Fruit fly (Drosophila melanogaster) whole organism, adult: ENCODE measurements around the gene Ank.

Experiments
- CG12768 ChIP-seq: fragments of 200-800 bp; sonication (Bioruptor generic); optimal IDR thresholded peaks from 2 replicates; lab custom pipeline; 2017; ENCODE audit warnings: missing biosample characterization, missing genetic modification characterization, mild to moderate bottlenecking, moderate library complexity, missing genetic modification reagents
- CG33017 ChIP-seq: fragments of 200-800 bp; sonication (Bioruptor generic); optimal IDR thresholded peaks from 2 replicates; lab custom pipeline; 2018; ENCODE audit warnings: missing biosample characterization, mild to moderate bottlenecking, missing genetic modification characterization, moderate library complexity
- CG7045 ChIP-seq: fragments of 200-800 bp; sonication (Bioruptor generic); optimal IDR thresholded peaks from 2 replicates; lab custom pipeline; 2017; ENCODE audit warnings: missing biosample characterization, mild to moderate bottlenecking, missing genetic modification characterization
- CG7101 ChIP-seq: fragments of 200-800 bp; sonication (Bioruptor generic); optimal IDR thresholded peaks from 2 replicates; lab custom pipeline; 2018; ENCODE audit warnings: missing biosample characterization, mild to moderate bottlenecking, missing genetic modification characterization, moderate library complexity
- ovo ChIP-seq: fragments of 200-800 bp; sonication (Bioruptor generic); optimal IDR thresholded peaks from 2 replicates; lab custom pipeline; 2016; ENCODE audit warnings: missing biosample characterization, missing genetic modification characterization
- pad ChIP-seq: fragments of 200-800 bp; sonication (Bioruptor generic); optimal IDR thresholded peaks from 3 replicates; lab custom pipeline; 2017; ENCODE audit warnings: missing biosample characterization, missing genetic modification characterization, mild to moderate bottlenecking, moderate library complexity, missing genetic modification reagents
- toe ChIP-seq: fragments of 200-800 bp; sonication (Bioruptor generic); optimal IDR thresholded peaks from 2 replicates; lab custom pipeline; 2016; ENCODE audit warnings: missing biosample characterization, missing genetic modification characterization

- no peak for TF ChIP-seq CG33017
- TF ChIP-seq CG7045 (GFP tag; lab: Kevin White, UChicago): no peak
- no peak for TF ChIP-seq CG7101 (tag; lab: Kevin White, UChicago)
- TF ChIP-seq toe (GFP tag; lab: Kevin White, UChicago): no peak
- TF ChIP-seq CG12768: no peak
- TF ChIP-seq pad (GFP tag; lab: Kevin White, UChicago): no peak
- no peak for TF ChIP-seq ovo (GFP tag; lab: Kevin White, UChicago)
These were observed 39.9 kb downstream of the Ank start for dm6 chr4:89709-90108.
